Worm (Caenorhabditis elegans) whole organism, L1 larva: ENCODE data around the gene ugt-60.

Source experiments
- ces-1 ChIP-seq: fragments of 150-350 bp; optimal IDR thresholded peaks from 2 replicates; lab custom pipeline; 2014; ENCODE audit warnings: missing biosample characterization, missing genetic modification reagents, missing genetic modification characterization
- ets-5 ChIP-seq: fragments of 200-800 bp; sonication (Bioruptor generic); IDR thresholded peaks from 2 replicates; pipeline ENCODE4 v1.3.6; 2022; ENCODE audit warnings: missing genetic modification characterization, missing compliant biosample characterization
- jun-1 ChIP-seq: fragments of 150-350 bp; optimal IDR thresholded peaks from 2 replicates; lab custom pipeline; 2014; ENCODE audit warnings: missing biosample characterization, missing genetic modification reagents, missing genetic modification characterization
- lin-39 ChIP-seq: fragments of 150-350 bp; optimal IDR thresholded peaks from 2 replicates; lab custom pipeline; 2014; ENCODE audit warnings: missing biosample characterization, missing genetic modification reagents, missing genetic modification characterization
- mep-1 ChIP-seq: fragments of 150-350 bp; optimal IDR thresholded peaks from 2 replicates; lab custom pipeline; 2014; ENCODE audit warnings: missing biosample characterization, missing genetic modification characterization
- nhr-237 ChIP-seq: fragments of 150-350 bp; optimal IDR thresholded peaks from 2 replicates; lab custom pipeline; 2014; ENCODE audit warnings: missing biosample characterization, missing genetic modification characterization
- nhr-28 ChIP-seq: fragments of 150-350 bp; optimal IDR thresholded peaks from 2 replicates; lab custom pipeline; 2014; ENCODE audit warnings: missing biosample characterization, missing genetic modification characterization
- nhr-90 ChIP-seq: sonication (generic microtip); optimal IDR thresholded peaks from 2 replicates; lab custom pipeline; 2016; ENCODE audit warnings: mild to moderate bottlenecking, missing genetic modification characterization, missing compliant biosample characterization; ENCODE audit not compliant: poor library complexity
- snpc-4 ChIP-seq: fragments of 150-350 bp; optimal IDR thresholded peaks from 2 replicates; lab custom pipeline; 2014; ENCODE audit warnings: missing biosample characterization, missing genetic modification characterization
- zag-1 ChIP-seq: fragments of 150-350 bp; optimal IDR thresholded peaks from 2 replicates; lab custom pipeline; 2014; ENCODE audit warnings: missing biosample characterization, missing genetic modification characterization

ce11 chrIII:9642110-9642509 lies 36.7 kb downstream of the ugt-60 start:
- TF ChIP-seq jun-1 (tag; lab: Kevin White, UChicago): no peak
- no peak for TF ChIP-seq lin-39
- TF ChIP-seq zag-1 (tag; lab: Kevin White, UChicago): no peak
- TF ChIP-seq ces-1 (GFP tag; lab: Kevin White, UChicago): no peak
- no peak for TF ChIP-seq nhr-28 (tag; lab: Kevin White, UChicago)
- TF ChIP-seq ets-5: no peak
- TF ChIP-seq mep-1 (tag; lab: Kevin White, UChicago): no peak
- TF ChIP-seq nhr-237: no peak
- no peak for TF ChIP-seq nhr-90 (tag; lab: Kevin White, UChicago)
- TF ChIP-seq snpc-4 (tag; lab: Kevin White, UChicago): no peak
